Worm (Caenorhabditis elegans): ENCODE results near the gene ucr-1.

Gene ucr-1

DNA sequence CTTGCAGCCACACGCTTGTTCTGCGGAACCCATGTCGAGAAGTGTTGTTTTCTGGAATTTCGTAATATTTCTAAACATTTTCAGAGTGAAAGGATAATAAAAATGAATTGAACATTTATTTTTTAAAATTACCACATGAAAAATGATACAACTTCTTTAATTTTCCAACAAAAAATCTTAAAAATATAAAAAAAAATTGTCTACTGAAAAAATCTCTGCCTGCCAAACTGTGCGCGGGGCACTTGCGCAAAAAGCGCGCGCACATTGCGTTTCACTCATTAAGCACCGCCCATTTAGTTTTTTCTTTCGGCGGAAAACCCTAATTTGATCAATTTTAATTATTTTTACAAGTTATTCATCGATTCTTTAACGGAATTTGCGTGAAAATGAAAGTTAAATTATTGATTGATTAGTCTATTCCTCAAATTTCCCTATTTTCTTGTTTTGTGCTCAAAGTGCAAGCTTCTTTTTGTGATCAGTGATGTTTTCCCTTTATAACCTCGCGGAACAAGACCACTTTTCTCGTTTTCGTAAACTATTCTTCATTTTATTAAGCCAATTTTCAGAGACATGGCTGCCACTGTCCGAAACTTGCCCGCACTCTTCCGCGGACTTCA, 36.9 kb upstream of the ucr-1 start, which contains the start of the genes nmad-1 and hach-1 (continued):
- TF ChIP-seq snpc-1.3 (tag; optimal IDR thresholded peaks at IDR 0.05; ENCODE audit: insufficient read depth), result peak; percentile 93
- TF ChIP-seq nhr-27 (tag; optimal IDR thresholded peaks at IDR 0.05), result no peak
- TF ChIP-seq akir-1 (GFP tag; optimal IDR thresholded peaks at IDR 0.05), result no peak
- peak; percentile 21 for TF ChIP-seq unc-130 (GFP tag; optimal IDR thresholded peaks at IDR 0.05)
- no peak for TF ChIP-seq ztf-28 (GFP tag; IDR thresholded peaks at IDR 0.05)
- TF ChIP-seq lin-35 (GFP tag; optimal IDR thresholded peaks at IDR 0.05), result peak in 2 of 3 experiments; percentile 60 to 75
- 0 out of 2 replicates have a peak, but pooled peaks have one; percentile 10 for TF ChIP-seq zfh-2 (GFP tag; conservative IDR thresholded peaks at IDR 0.05)
- no peak for TF ChIP-seq nfya-2 (GFP tag; IDR thresholded peaks at IDR 0.05)
- peak; percentile 81 for TF ChIP-seq lin-54 (GFP tag; optimal IDR thresholded peaks at IDR 0.05)
- TF ChIP-seq B0035.1 (tag; optimal IDR thresholded peaks at IDR 0.05), result no peak
- peak; percentile 45; the same call in 1 of the 2 replicates for TF ChIP-seq C06A6.2 (GFP tag; conservative IDR thresholded peaks at IDR 0.05)
- TF ChIP-seq atf-7 (tag; optimal IDR thresholded peaks at IDR 0.05), result no peak
- TF ChIP-seq let-607 (tag; optimal IDR thresholded peaks at IDR 0.05), result peak; percentile 14 to 58
- no peak for TF ChIP-seq F55B11.4 (tag; optimal IDR thresholded peaks at IDR 0.05; ENCODE audit: borderline replicate concordance, insufficient read depth)
- TF ChIP-seq dox-1 (GFP tag; IDR thresholded peaks at IDR 0.05), result peak; percentile 85
- TF ChIP-seq snpc-3.4 (tag; optimal IDR thresholded peaks at IDR 0.05), result peak; percentile 88
- peak; percentile 55 for TF ChIP-seq die-1 (tag; optimal IDR thresholded peaks at IDR 0.05)
- TF ChIP-seq Y53G8AR.9 (GFP tag; conservative IDR thresholded peaks at IDR 0.05), result no peak
- TF ChIP-seq lsl-1 (GFP tag; optimal IDR thresholded peaks at IDR 0.05), result peak; percentile 58
- no peak for TF ChIP-seq ets-4 (GFP tag; optimal IDR thresholded peaks at IDR 0.05)
- no peak for TF ChIP-seq somi-1 (GFP tag; optimal IDR thresholded peaks at IDR 0.05)
- no peak for TF ChIP-seq hrde-1 (tag; optimal IDR thresholded peaks at IDR 0.05; ENCODE audit: borderline replicate concordance)
- no peak for TF ChIP-seq cebp-2 (GFP tag; IDR thresholded peaks at IDR 0.05)
- TF ChIP-seq gei-17 (GFP tag; optimal IDR thresholded peaks at IDR 0.05), result no peak
- TF ChIP-seq attf-6 (GFP tag; IDR thresholded peaks at IDR 0.05), result no peak
- TF ChIP-seq nhr-90 (tag; optimal IDR thresholded peaks at IDR 0.05), result no peak
- TF ChIP-seq let-526 (GFP tag; IDR thresholded peaks at IDR 0.05), result no peak
- TF ChIP-seq mel-28 (tag; optimal IDR thresholded peaks at IDR 0.05; ENCODE audit: borderline replicate concordance), result no peak
- no peak for TF ChIP-seq F39B2.1 (GFP tag; IDR thresholded peaks at IDR 0.05)
- peak; percentile 24 for TF ChIP-seq nhr-80 (tag; optimal IDR thresholded peaks at IDR 0.05)
- TF ChIP-seq ceh-40 (GFP tag; IDR thresholded peaks at IDR 0.05), result no peak
- no peak for TF ChIP-seq F57C9.4 (tag; optimal IDR thresholded peaks at IDR 0.05)
- peak; percentile 73 for TF ChIP-seq snpc-4 (GFP tag; optimal IDR thresholded peaks at IDR 0.05)
- peak in 3 of 4 experiments; percentile 60 to 76 (median 75) for TF ChIP-seq snpc-4 (tag; optimal IDR thresholded peaks at IDR 0.05)
- no peak for TF ChIP-seq egl-18 (GFP tag; IDR thresholded peaks at IDR 0.05)
- TF ChIP-seq ama-1 (optimal IDR thresholded peaks at IDR 0.05), result no peak
- TF ChIP-seq ama-1 (GFP tag; optimal IDR thresholded peaks at IDR 0.05), result peak in 1 of 2 experiments; percentile 31
- peak; percentile 87 for TF ChIP-seq ZK185.1 (tag; optimal IDR thresholded peaks at IDR 0.05; ENCODE audit: poor library complexity, severe bottlenecking)
- TF ChIP-seq tbx-9 (tag; optimal IDR thresholded peaks at IDR 0.05; ENCODE audit: borderline replicate concordance), result no peak
- peak; percentile 9 for TF ChIP-seq ztf-26 (tag; optimal IDR thresholded peaks at IDR 0.05)
- no peak for TF ChIP-seq chd-7 (tag; optimal IDR thresholded peaks at IDR 0.05)
- no peak for TF ChIP-seq lsy-27 (tag; optimal IDR thresholded peaks at IDR 0.05; ENCODE audit: borderline replicate concordance, insufficient read depth)
- no peak for TF ChIP-seq Y53F4B.3 (GFP tag; IDR thresholded peaks at IDR 0.05)
- peak; percentile 6 for TF ChIP-seq F22D6.2 (tag; optimal IDR thresholded peaks at IDR 0.05)
- no peak for TF ChIP-seq sea-2 (GFP tag; IDR thresholded peaks at IDR 0.05)
- peak; percentile 77 for TF ChIP-seq lin-40 (tag; optimal IDR thresholded peaks at IDR 0.05)
- no peak for TF ChIP-seq dpl-1 (GFP tag; optimal IDR thresholded peaks at IDR 0.05)
